Worm (Caenorhabditis elegans): Measurements from ENCODE around the gene scav-2.
A peak's percentile ranks its signal among the peaks of the same experiment; 100 is the strongest.

scav-2 gene

DNA sequence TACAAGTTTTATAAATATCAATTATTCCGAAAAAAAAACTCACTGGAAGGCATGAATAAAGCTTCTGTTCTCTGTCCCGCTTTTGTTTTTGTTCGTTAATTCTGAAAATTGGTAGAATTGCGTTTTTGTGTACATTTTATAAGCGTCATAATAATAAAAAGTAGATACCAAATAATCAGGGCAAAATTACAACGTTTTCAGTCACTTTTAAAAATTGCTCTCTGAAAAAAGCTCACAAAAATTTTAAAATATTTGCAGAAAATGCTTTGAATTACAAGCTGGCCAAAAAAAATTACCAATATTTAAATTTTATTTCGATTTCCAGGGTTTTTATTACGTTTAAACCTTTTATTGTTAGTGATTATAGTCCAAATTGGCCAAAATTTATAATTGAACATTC lies at the start of gene scav-2:
Gene scav-2, minus strand, starts transcription at position 101 of the 400 bp plus-strand sequence.
- no peak for TF ChIP-seq attf-3 (GFP tag; conservative IDR thresholded peaks at IDR 0.05)
- TF ChIP-seq bed-2 (GFP tag; IDR thresholded peaks at IDR 0.05): no peak
- TF ChIP-seq egl-44 (GFP tag; IDR thresholded peaks at IDR 0.05): no peak
- no peak for TF ChIP-seq ztf-3 (GFP tag; optimal IDR thresholded peaks at IDR 0.05)
- TF ChIP-seq Y79H2A.3 (GFP tag; conservative IDR thresholded peaks at IDR 0.05): no peak
- TF ChIP-seq dpl-1 (GFP tag; optimal IDR thresholded peaks at IDR 0.05): no peak
- no peak for TF ChIP-seq rpc-1 (optimal IDR thresholded peaks at IDR 0.05)
- TF ChIP-seq rpc-1 (tag; optimal IDR thresholded peaks at IDR 0.05): no peak
- no peak for TF ChIP-seq hmg-20 (GFP tag; IDR thresholded peaks at IDR 0.05)
- TF ChIP-seq K12H6.12 (tag; optimal IDR thresholded peaks at IDR 0.05): no peak
- TF ChIP-seq cebp-2 (GFP tag; IDR thresholded peaks at IDR 0.05): no peak
- no peak for TF ChIP-seq dox-1 (GFP tag; IDR thresholded peaks at IDR 0.05)
- TF ChIP-seq zim-3 (tag; optimal IDR thresholded peaks at IDR 0.05): no peak

DNA sequence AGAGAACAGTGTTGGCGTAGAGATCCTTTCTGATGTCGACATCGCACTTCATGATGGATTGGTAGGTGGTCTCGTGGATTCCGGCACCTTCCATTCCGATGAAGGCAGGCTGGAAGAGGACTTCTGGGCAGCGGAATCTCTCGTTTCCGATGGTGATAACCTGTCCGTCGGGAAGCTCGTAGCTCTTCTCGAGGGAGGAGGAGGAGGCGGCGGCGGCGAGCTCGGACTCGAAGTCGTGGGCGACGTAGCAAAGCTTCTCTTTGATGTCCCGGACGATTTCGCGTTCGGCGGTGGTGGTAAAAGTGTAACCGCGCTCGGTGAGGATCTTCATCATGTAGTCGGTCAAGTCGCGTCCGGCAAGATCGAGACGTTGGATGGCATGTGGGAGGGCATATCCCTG lies 49.7 kb upstream of the scav-2 start:
- TF ChIP-seq zfh-2 (GFP tag; conservative IDR thresholded peaks at IDR 0.05) (peak; percentile 85), cebp-2 (GFP tag; IDR thresholded peaks at IDR 0.05) (0 out of 2 replicates have a peak, but pooled peaks have one; percentile 36), pha-4 (tag; optimal IDR thresholded peaks at IDR 0.05) (no peak), egrh-3 (GFP tag; IDR thresholded peaks at IDR 0.05) (peak; percentile 64; the same call in 1 of the 2 replicates), nfyb-1 (GFP tag; IDR thresholded peaks at IDR 0.05) (no peak)

DNA sequence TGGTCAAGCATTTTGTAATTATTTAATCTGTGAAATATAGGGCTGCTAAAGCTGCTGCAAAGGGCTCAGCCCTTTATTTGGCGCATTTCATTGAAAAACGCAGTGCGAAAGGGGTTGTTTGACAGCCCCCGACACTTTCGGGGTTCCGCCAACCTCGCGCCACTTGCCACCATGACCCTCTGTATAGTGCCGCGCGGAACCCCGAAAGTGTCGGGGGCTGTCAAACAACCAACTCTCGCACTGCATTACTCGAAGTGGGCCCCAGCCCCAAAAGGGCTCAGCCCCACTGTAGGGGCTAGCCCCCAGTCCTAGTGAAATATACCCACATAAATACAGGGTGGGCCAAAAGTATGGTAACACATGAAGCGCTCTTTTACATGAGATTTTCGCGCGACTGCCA lies 45.1 kb upstream of the scav-2 start:
- TF ChIP-seq atf-7 (tag; optimal IDR thresholded peaks at IDR 0.05) (no peak), lin-26 (GFP tag; IDR thresholded peaks at IDR 0.05) (no peak), bed-1 (GFP tag; IDR thresholded peaks at IDR 0.05) (no peak), F57A8.1 (GFP tag; optimal IDR thresholded peaks at IDR 0.05) (no peak), sdz-38 (tag; optimal IDR thresholded peaks at IDR 0.05) (no peak), snpc-1.1 (tag; optimal IDR thresholded peaks at IDR 0.05; ENCODE audit: insufficient read depth) (peak; percentile 24), rpc-1 (optimal IDR thresholded peaks at IDR 0.05) (no peak), rpc-1 (tag; optimal IDR thresholded peaks at IDR 0.05) (no peak), snpc-4 (GFP tag; optimal IDR thresholded peaks at IDR 0.05) (no peak), snpc-4 (tag; optimal IDR thresholded peaks at IDR 0.05) (peak in 2 of 4 experiments; percentile 36 to 84), pbrm-1 (GFP tag; IDR thresholded peaks at IDR 0.05) (0 out of 2 replicates have a peak, but pooled peaks have one; percentile 18), F49E8.2 (tag; optimal IDR thresholded peaks at IDR 0.05; ENCODE audit: insufficient read depth) (no peak)

DNA sequence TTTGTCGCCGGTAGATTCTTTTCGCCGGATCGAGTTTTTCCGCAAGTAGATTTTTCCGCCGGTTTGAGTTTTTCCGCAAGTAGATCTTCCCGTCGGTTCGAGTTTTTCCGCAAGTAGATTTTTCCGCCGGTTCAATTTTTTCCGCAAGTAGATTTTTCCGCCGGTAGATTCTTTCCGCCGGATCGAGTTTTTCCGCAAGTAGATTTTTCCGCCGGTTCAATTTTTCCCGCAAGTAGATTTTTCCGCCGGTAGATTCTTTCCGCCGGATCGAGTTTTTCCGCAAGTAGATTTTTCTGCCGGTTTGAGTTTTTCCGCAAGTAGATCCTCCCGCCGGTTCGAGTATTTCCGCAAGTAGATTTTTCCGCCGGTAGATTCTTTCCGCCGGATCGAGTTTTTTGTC lies 30.0 kb upstream of the scav-2 start:
- TF ChIP-seq D2030.7 (GFP tag; IDR thresholded peaks at IDR 0.05): 0 out of 2 replicates have a peak, but pooled peaks have one; percentile 14
- peak; percentile 77; the same call in 1 of the 2 replicates for TF ChIP-seq egl-18 (GFP tag; IDR thresholded peaks at IDR 0.05)
- TF ChIP-seq ztf-28 (GFP tag; IDR thresholded peaks at IDR 0.05): peak; percentile 38; the same call in 1 of the 2 replicates
- 0 out of 2 replicates have a peak, but pooled peaks have one; percentile 39 for TF ChIP-seq cebp-2 (GFP tag; IDR thresholded peaks at IDR 0.05)

DNA sequence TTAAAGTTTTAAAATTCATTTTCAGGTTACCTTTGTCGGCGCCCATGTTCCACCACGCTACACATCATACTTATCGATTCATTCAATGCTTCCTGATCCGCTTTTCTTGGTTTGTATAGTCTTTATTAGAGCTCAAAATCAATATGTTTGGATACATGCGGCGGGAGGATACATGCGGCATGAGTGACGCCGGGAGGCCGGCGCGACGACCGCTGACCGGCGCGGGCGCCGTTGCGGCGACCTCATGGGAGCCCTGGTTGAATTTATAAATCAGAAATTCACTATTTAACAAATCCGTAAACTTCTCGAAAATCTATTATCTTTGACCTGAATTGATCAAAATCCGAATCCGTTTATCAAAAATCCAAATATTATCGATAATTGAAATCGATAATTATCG lies 26.6 kb upstream of the scav-2 start:
- TF ChIP-seq egrh-3 (GFP tag; IDR thresholded peaks at IDR 0.05) (peak; percentile 18; the same call in 1 of the 2 replicates), madf-10 (tag; optimal IDR thresholded peaks at IDR 0.05) (no peak), zfh-2 (GFP tag; conservative IDR thresholded peaks at IDR 0.05) (peak; percentile 80), unc-130 (GFP tag; optimal IDR thresholded peaks at IDR 0.05) (no peak)

Data from whole organism, young adult.